Worm (Caenorhabditis elegans): Measurements from ENCODE around the gene C10A4.4.
A peak's percentile ranks its signal among the peaks of the same experiment; 100 is the strongest.

C10A4.4 gene

ce11 chrX:7409030-7409429 is 8.1 kb downstream of the C10A4.4 start:
- TF ChIP-seq T26A8.4 (GFP tag; IDR thresholded peaks at IDR 0.05) (no peak), F10B5.3 (tag; optimal IDR thresholded peaks at IDR 0.05) (no peak), nhr-41 (GFP tag; IDR thresholded peaks at IDR 0.05) (no peak), nhr-237 (tag; optimal IDR thresholded peaks at IDR 0.05) (no peak), F49E8.2 (tag; optimal IDR thresholded peaks at IDR 0.05; ENCODE audit: borderline replicate concordance) (no peak), zag-1 (tag; optimal IDR thresholded peaks at IDR 0.05) (no peak), R02D3.7 (tag; optimal IDR thresholded peaks at IDR 0.05) (no peak), zfp-3 (GFP tag; conservative IDR thresholded peaks at IDR 0.05) (no peak), unc-62 (GFP tag; optimal IDR thresholded peaks at IDR 0.05 in 1 of 2) (peak in 1 of 2 experiments; percentile 94), unc-62 (tag; optimal IDR thresholded peaks at IDR 0.05) (no peak)

DNA sequence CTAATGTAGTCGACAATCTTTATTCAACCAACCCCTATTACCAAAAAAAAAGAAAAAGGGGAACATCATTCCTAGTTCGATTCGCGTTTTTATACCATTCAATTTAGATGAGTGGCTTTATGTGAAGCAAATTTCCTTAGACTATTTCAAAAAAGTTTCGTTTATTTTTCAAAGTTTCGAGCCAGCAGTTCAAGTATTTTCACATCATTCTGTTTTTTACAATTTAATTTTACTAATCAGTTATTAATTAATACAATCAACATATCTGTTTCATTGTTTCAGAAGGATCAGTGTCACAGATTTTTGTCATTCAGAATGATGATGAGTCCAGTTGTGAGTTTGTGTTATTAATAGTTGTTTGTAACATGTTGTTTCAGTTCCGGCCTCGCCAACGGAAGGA is 9.0 kb downstream of the C10A4.4 start, which contains the start of gene C10A4.2:
Gene C10A4.2 (plus strand): TSS at position 301 of the 400 bp plus-strand sequence.
- no peak for TF ChIP-seq mxl-3 (GFP tag; optimal IDR thresholded peaks at IDR 0.05)
- no peak for TF ChIP-seq ceh-20 (GFP tag; IDR thresholded peaks at IDR 0.05)
- no peak for TF ChIP-seq ZK546.5 (tag; optimal IDR thresholded peaks at IDR 0.05)
- TF ChIP-seq mdl-1 (tag; optimal IDR thresholded peaks at IDR 0.05) = no peak
- no peak for TF ChIP-seq lin-38 (GFP tag; IDR thresholded peaks at IDR 0.05)
- TF ChIP-seq ceh-62 (tag; optimal IDR thresholded peaks at IDR 0.05) = no peak
- TF ChIP-seq lin-39 (tag; optimal IDR thresholded peaks at IDR 0.05) = no peak
- TF ChIP-seq nhr-41 (GFP tag; IDR thresholded peaks at IDR 0.05) = no peak
- no peak for TF ChIP-seq ceh-44 (GFP tag; IDR thresholded peaks at IDR 0.05)
- no peak for TF ChIP-seq lir-3 (tag; optimal IDR thresholded peaks at IDR 0.05)
- no peak for TF ChIP-seq lin-15B (tag; optimal IDR thresholded peaks at IDR 0.05)
- no peak for TF ChIP-seq hlh-11 (tag; optimal IDR thresholded peaks at IDR 0.05)
- TF ChIP-seq vab-7 (GFP tag; IDR thresholded peaks at IDR 0.05) = no peak
- no peak for TF ChIP-seq rbr-2 (tag; optimal IDR thresholded peaks at IDR 0.05)
- TF ChIP-seq nhr-10 (tag; optimal IDR thresholded peaks at IDR 0.05) = no peak
- no peak for TF ChIP-seq nhr-28 (tag; optimal IDR thresholded peaks at IDR 0.05)

- no peak for TF ChIP-seq ces-1 (GFP tag; optimal IDR thresholded peaks at IDR 0.05)
- TF ChIP-seq egl-27 (tag; optimal IDR thresholded peaks at IDR 0.05) = no peak
- TF ChIP-seq lin-1 (GFP tag; IDR thresholded peaks at IDR 0.05) = no peak
- no peak for TF ChIP-seq mes-2 (tag; optimal IDR thresholded peaks at IDR 0.05; ENCODE audit: poor library complexity, severe bottlenecking)
- TF ChIP-seq D1046.2 (GFP tag; IDR thresholded peaks at IDR 0.05) = no peak
- TF ChIP-seq attf-4 (tag; optimal IDR thresholded peaks at IDR 0.05) = no peak
- TF ChIP-seq vab-7 (GFP tag; IDR thresholded peaks at IDR 0.05) = no peak
- no peak for TF ChIP-seq lim-7 (GFP tag; IDR thresholded peaks at IDR 0.05)
- TF ChIP-seq lin-15B (tag; optimal IDR thresholded peaks at IDR 0.05) = no peak
- TF ChIP-seq lir-3 (tag; optimal IDR thresholded peaks at IDR 0.05) = no peak
- TF ChIP-seq Y105C5A.15 (GFP tag; IDR thresholded peaks at IDR 0.05) = no peak
- no peak for TF ChIP-seq skn-1 (tag; optimal IDR thresholded peaks at IDR 0.05)
- no peak for TF ChIP-seq hif-1 (tag; optimal IDR thresholded peaks at IDR 0.05)
Observed at ce11 chrX:7415420-7415819, 14.5 kb downstream of the C10A4.4 start, which contains the start of gene C10A4.7. Gene C10A4.7, minus strand, starts transcription at chrX:7415520.

DNA sequence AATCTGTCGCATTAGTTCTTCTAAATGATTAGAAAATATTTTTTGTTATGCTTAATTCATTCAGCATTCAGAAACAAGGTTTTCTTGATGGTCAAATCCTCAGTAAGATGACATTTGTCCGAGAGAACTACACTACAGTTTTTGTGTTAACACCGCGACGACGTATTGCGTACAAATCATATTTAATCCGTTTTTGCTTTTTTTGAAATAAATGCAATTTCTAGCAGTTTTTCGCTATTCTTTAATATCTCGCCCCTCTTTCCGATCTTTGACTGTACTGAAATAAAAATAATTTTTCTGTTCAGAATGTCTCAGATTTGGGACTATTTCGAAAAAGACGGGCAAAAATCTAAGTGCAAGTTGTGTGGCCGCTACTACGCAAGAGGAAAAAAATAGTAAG is 15.2 kb downstream of the C10A4.4 start, which contains the start of gene C10A4.1:
Gene C10A4.1 (plus strand): TSS at position 301 of the 400 bp plus-strand sequence.
- TF ChIP-seq snpc-4 (tag; optimal IDR thresholded peaks at IDR 0.05) (no peak), nhr-237 (tag; optimal IDR thresholded peaks at IDR 0.05) (no peak), nhr-102 (tag; optimal IDR thresholded peaks at IDR 0.05) (no peak), dmd-6 (GFP tag; IDR thresholded peaks at IDR 0.05) (no peak), lim-7 (GFP tag; IDR thresholded peaks at IDR 0.05) (no peak), duxl-1 (tag; optimal IDR thresholded peaks at IDR 0.05; ENCODE audit: poor library complexity) (no peak), nhr-42 (GFP tag; IDR thresholded peaks at IDR 0.05) (no peak), Y5F2A.4 (GFP tag; optimal IDR thresholded peaks at IDR 0.05) (no peak), aly-2 (tag; optimal IDR thresholded peaks at IDR 0.05) (no peak), fkh-10 (GFP tag; optimal IDR thresholded peaks at IDR 0.05) (no peak), daf-12 (tag; optimal IDR thresholded peaks at IDR 0.05) (no peak)

All from whole organism, L4 larva.